Worm (Caenorhabditis elegans): ENCODE measurements around the gene col-115.
A peak's percentile ranks its signal among the peaks of the same experiment; 100 is the strongest.

Gene col-115

ce11 chrIV:8029413-8029812, 40.9 kb downstream of the col-115 start, which contains the start of gene nhr-31:
nhr-31 (minus strand) TSS chrIV:8029513.
- TF ChIP-seq sdz-38 (tag; optimal IDR thresholded peaks at IDR 0.05) (no peak), madf-10 (tag; optimal IDR thresholded peaks at IDR 0.05) (no peak), tbx-9 (tag; optimal IDR thresholded peaks at IDR 0.05; ENCODE audit: borderline replicate concordance) (no peak), madf-6 (GFP tag; IDR thresholded peaks at IDR 0.05) (no peak), Y53G8AR.9 (GFP tag; conservative IDR thresholded peaks at IDR 0.05) (no peak), dpff-1 (tag; optimal IDR thresholded peaks at IDR 0.05) (no peak), K12H6.12 (tag; optimal IDR thresholded peaks at IDR 0.05) (no peak), Y95B8A.8 (GFP tag; IDR thresholded peaks at IDR 0.05) (no peak), fkh-3 (tag; optimal IDR thresholded peaks at IDR 0.05) (no peak), athp-1 (tag; optimal IDR thresholded peaks at IDR 0.05) (no peak), snpc-1.3 (tag; optimal IDR thresholded peaks at IDR 0.05; ENCODE audit: insufficient read depth) (no peak), lir-1 (GFP tag; conservative IDR thresholded peaks at IDR 0.05) (no peak), F39B2.1 (GFP tag; IDR thresholded peaks at IDR 0.05) (no peak), efl-1 (GFP tag; optimal IDR thresholded peaks at IDR 0.05) (no peak), F10E7.11 (tag; optimal IDR thresholded peaks at IDR 0.05) (no peak), ztf-25 (GFP tag; IDR thresholded peaks at IDR 0.05) (no peak), akir-1 (GFP tag; optimal IDR thresholded peaks at IDR 0.05) (no peak), ceh-91 (GFP tag; IDR thresholded peaks at IDR 0.05) (no peak), aptf-2 (GFP tag; conservative IDR thresholded peaks at IDR 0.05) (no peak), attf-5 (GFP tag; optimal IDR thresholded peaks at IDR 0.05) (no peak)

- no peak for TF ChIP-seq nfya-1 (tag; optimal IDR thresholded peaks at IDR 0.05; ENCODE audit: borderline replicate concordance, insufficient read depth)
- TF ChIP-seq let-607 (tag; optimal IDR thresholded peaks at IDR 0.05) = peak in 1 of 2 experiments; percentile 19
- TF ChIP-seq nhr-80 (tag; optimal IDR thresholded peaks at IDR 0.05) = peak; percentile 94
These were observed 41.6 kb downstream of the col-115 start for ce11 chrIV:8030099-8030498.

- TF ChIP-seq let-607 (tag; optimal IDR thresholded peaks at IDR 0.05) = peak; percentile 48 to 69
- peak; percentile 98 for TF ChIP-seq nhr-80 (tag; optimal IDR thresholded peaks at IDR 0.05)
- TF ChIP-seq atf-7 (tag; optimal IDR thresholded peaks at IDR 0.05) = peak; percentile 81
- TF ChIP-seq ztf-22 (GFP tag; optimal IDR thresholded peaks at IDR 0.05) = peak; percentile 65
- peak; percentile 75 for TF ChIP-seq ets-4 (GFP tag; optimal IDR thresholded peaks at IDR 0.05)
- TF ChIP-seq egl-18 (GFP tag; IDR thresholded peaks at IDR 0.05) = no peak
- TF ChIP-seq snpc-4 (GFP tag; optimal IDR thresholded peaks at IDR 0.05) = no peak
- TF ChIP-seq snpc-4 (tag; optimal IDR thresholded peaks at IDR 0.05) = no peak
- no peak for TF ChIP-seq cebp-1 (GFP tag; IDR thresholded peaks at IDR 0.05)
- peak; percentile 20 for TF ChIP-seq cebp-1 (tag; optimal IDR thresholded peaks at IDR 0.05)
These were observed 43.8 kb downstream of the col-115 start for ce11 chrIV:8032135-8032915.

- no peak for TF ChIP-seq akir-1 (GFP tag; optimal IDR thresholded peaks at IDR 0.05)
- no peak for TF ChIP-seq nhr-90 (tag; optimal IDR thresholded peaks at IDR 0.05)
- TF ChIP-seq egl-44 (GFP tag; IDR thresholded peaks at IDR 0.05) = no peak
- no peak for TF ChIP-seq egrh-3 (GFP tag; IDR thresholded peaks at IDR 0.05)
- TF ChIP-seq D2030.7 (GFP tag; IDR thresholded peaks at IDR 0.05) = no peak
- no peak for TF ChIP-seq dpff-1 (tag; optimal IDR thresholded peaks at IDR 0.05)
- no peak for TF ChIP-seq madf-8 (GFP tag; conservative IDR thresholded peaks at IDR 0.05)
- TF ChIP-seq Y67H2A.10 (GFP tag; conservative IDR thresholded peaks at IDR 0.05) = no peak
- TF ChIP-seq attf-6 (GFP tag; IDR thresholded peaks at IDR 0.05) = no peak
- no peak for TF ChIP-seq tbp1 (GFP tag; optimal IDR thresholded peaks at IDR 0.05)
These were observed 45.7 kb downstream of the col-115 start for ce11 chrIV:8034182-8034581.
